Worm (Caenorhabditis elegans) whole organism, L4 larva: ENCODE measurements around the gene rgs-11.

Source experiments
- Y75B8A.6 ChIP-seq: fragments of 200-800 bp; sonication (Bioruptor generic); IDR thresholded peaks from 2 replicates; pipeline ENCODE4 v1.3.6; 2022; ENCODE audit warnings: missing genetic modification reagents, missing genetic modification characterization, missing compliant biosample characterization
- ceh-28 ChIP-seq: fragments of 150-350 bp; optimal IDR thresholded peaks from 2 replicates; lab custom pipeline; 2014; ENCODE audit warnings: missing biosample characterization, missing genetic modification reagents, missing genetic modification characterization
- lin-15B ChIP-seq: fragments of 150-350 bp; sonication (generic microtip); optimal IDR thresholded peaks from 3 replicates; lab custom pipeline; 2014; ENCODE audit warnings: missing biosample characterization, missing genetic modification characterization

ce11 chrX:15008697-15009096, 44.3 kb downstream of the rgs-11 start:
- no peak for TF ChIP-seq Y75B8A.6 (GFP tag; lab: Robert Waterston, UW)
- no peak for TF ChIP-seq lin-15B (tag; lab: Kevin White, UChicago)
- TF ChIP-seq ceh-28 (tag; lab: Kevin White, UChicago), result no peak
